Fruit fly (Drosophila melanogaster): Measurements from ENCODE around the gene CG9776.

CG9776 gene

DNA sequence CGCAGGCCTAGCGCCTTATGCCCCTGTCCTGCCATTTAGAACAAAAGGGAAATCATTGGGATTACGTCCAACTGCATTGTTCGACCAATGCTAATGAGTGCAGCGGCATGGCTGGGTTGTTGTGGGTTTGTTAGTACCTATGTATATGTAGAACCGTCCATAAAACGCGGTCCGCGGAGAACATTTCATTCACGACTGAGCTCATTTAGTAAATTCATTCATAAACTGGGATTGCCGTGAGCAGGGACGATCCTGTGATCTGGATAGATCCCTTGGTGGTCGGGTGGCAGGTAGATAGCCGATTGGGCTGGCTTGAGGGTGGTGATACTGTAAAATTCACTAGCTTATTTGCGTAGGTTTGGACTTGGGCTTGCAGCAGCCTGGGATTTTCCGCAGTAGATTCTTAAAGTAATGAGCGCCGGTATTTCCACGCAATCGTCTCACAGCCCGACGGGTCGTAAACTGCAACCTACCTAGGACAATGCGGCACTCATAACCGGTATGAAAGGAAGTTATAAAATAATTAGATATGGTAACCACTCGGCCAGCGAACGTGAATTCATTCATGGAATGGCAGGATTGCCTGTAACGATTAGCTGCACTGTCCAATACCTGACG is 14.4 kb upstream of the CG9776 start:
- TF ChIP-seq brk (GFP tag; optimal IDR thresholded peaks at IDR 0.05) (no peak), GATAd (GFP tag; optimal IDR thresholded peaks at IDR 0.05) (no peak), CG9705 (GFP tag; optimal IDR thresholded peaks at IDR 0.05) (no peak), OdsH (GFP tag; optimal IDR thresholded peaks at IDR 0.05) (no peak), CG32264 (GFP tag; optimal IDR thresholded peaks at IDR 0.05) (no peak), Hr83 (GFP tag; optimal IDR thresholded peaks at IDR 0.05; ENCODE audit: poor library complexity, severe bottlenecking) (no peak), Hnf4 (GFP tag; optimal IDR thresholded peaks at IDR 0.05) (no peak), psq (GFP tag; optimal IDR thresholded peaks at IDR 0.05) (no peak), lola (GFP tag; optimal IDR thresholded peaks at IDR 0.05) (no peak), Jra (GFP tag; optimal IDR thresholded peaks at IDR 0.05) (no peak), woc (GFP tag; optimal IDR thresholded peaks at IDR 0.05) (no peak), Hr78 (GFP tag; optimal IDR thresholded peaks at IDR 0.05) (no peak), Sp1 (GFP tag; optimal IDR thresholded peaks at IDR 0.05) (no peak), HLH106 (tag; optimal IDR thresholded peaks at IDR 0.05) (no peak), rgr (GFP tag; optimal IDR thresholded peaks at IDR 0.05) (no peak)

DNA sequence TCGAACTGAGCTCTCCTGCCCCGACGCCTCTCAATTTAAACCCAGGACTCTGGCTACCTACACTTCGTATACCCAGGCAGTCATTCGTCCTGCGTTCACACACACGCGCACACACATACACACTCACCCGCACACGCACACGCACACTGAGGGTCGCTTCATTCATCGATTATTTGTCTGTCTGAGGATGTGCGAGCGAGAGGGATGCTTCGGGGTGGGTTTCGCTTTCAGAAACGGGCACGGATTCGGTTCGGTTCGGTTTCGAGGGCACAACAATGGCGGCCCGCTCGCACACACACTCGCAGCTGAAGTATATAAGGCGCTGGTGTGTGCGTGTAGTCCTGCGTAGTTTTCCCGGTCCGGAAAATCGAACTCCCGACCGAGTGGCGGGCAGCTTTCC is 12.8 kb upstream of the CG9776 start, which contains the start of gene hkb:
Gene hkb (minus strand): TSS at position 11 of the 400 bp plus-strand sequence.
- TF ChIP-seq OdsH (GFP tag; optimal IDR thresholded peaks at IDR 0.05), result no peak
- TF ChIP-seq Dfd (GFP tag; optimal IDR thresholded peaks at IDR 0.05), result peak; percentile 2

DNA sequence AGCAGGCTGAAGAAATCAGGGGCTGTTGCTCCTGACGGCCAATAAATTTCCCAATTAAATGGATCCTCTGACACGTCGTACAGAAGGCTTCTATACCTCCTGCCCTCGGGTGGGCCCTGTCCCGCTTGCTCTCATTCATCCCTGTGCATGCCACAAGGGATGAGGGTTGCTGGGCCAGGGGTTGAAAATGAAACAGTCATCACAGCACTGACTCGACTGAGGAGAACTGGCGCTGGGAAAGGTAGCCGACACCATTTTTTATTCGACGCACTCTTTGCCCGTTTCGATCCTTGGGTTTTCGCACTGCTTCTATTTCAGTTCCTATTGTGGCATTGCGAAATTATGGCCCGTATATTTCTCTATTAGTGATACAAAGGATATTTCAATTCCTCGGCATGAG is 7.3 kb upstream of the CG9776 start:
- TF ChIP-seq dl (GFP tag; optimal IDR thresholded peaks at IDR 0.05; ENCODE audit: insufficient read depth in 1 of 2, partially characterized antibody in 2 of 2), result no peak
- TF ChIP-seq lola (GFP tag; optimal IDR thresholded peaks at IDR 0.05), result no peak
- TF ChIP-seq HLH106 (tag; optimal IDR thresholded peaks at IDR 0.05), result no peak
- TF ChIP-seq CG32264 (GFP tag; optimal IDR thresholded peaks at IDR 0.05), result no peak
- TF ChIP-seq CG9705 (GFP tag; optimal IDR thresholded peaks at IDR 0.05), result no peak
- TF ChIP-seq br (GFP tag; optimal IDR thresholded peaks at IDR 0.05), result no peak
- TF ChIP-seq Dif (GFP tag; optimal IDR thresholded peaks at IDR 0.05; ENCODE audit: partially characterized antibody), result no peak
- TF ChIP-seq ey (GFP tag; optimal IDR thresholded peaks at IDR 0.05), result no peak
- no peak for TF ChIP-seq fru (GFP tag; optimal IDR thresholded peaks at IDR 0.05)
- TF ChIP-seq OdsH (GFP tag; optimal IDR thresholded peaks at IDR 0.05), result no peak
- no peak for TF ChIP-seq jim (GFP tag; optimal IDR thresholded peaks at IDR 0.05)
- no peak for TF ChIP-seq sage (GFP tag; optimal IDR thresholded peaks at IDR 0.05)
- TF ChIP-seq Hnf4 (GFP tag; optimal IDR thresholded peaks at IDR 0.05), result no peak
- TF ChIP-seq usp (GFP tag; optimal IDR thresholded peaks at IDR 0.05), result no peak
- TF ChIP-seq sv (GFP tag; optimal IDR thresholded peaks at IDR 0.05), result no peak

DNA sequence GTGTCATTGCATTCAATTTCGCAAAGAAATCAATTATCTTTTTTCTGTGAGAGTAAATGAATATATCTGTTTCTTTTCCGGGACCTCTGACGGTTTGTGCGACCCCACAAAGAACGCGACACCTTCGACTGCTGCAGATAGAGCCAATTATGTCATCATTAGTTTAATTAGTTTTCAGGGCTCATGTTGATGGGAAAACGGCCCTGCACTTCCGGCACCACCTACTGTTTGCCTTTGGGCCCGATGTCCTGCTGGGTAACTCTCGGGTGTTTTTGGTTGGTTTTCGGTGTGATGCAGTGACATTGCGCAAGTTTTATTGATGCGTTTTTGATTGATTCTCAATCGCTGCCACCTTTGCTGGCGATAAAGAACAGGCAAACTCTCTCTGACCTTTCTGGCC is 6.3 kb upstream of the CG9776 start:
- TF ChIP-seq CrebA (GFP tag; optimal IDR thresholded peaks at IDR 0.05; ENCODE audit: borderline replicate concordance), result no peak
- TF ChIP-seq Myc (optimal IDR thresholded peaks at IDR 0.05), result no peak

DNA sequence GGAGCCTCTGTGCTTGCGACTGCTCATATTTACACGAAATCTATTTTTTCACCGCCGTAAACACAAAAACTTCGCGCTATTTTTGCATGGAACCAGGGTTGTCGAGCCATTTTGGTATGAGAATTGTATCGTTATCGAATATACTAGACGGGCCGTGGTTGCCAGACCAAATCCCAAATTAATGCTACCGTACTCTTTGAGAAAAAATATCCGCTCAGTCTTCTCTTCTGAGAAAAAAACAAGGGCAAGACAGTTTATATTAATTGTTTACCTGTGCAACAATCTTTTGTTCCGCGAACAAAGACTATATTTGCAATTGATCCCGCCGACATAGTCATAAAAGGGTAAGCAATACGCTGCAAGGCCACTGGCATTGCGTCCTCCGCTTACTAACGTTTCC is 3.7 kb upstream of the CG9776 start, which contains the start of the genes Skp2 and CG1103:
Gene Skp2 (minus strand): TSS at position 95 of the 400 bp plus-strand sequence.
Gene CG1103 (plus strand): TSS at position 176 of the 400 bp plus-strand sequence.
- TF ChIP-seq Hr83 (GFP tag; optimal IDR thresholded peaks at IDR 0.05; ENCODE audit: poor library complexity, severe bottlenecking) (no peak), Myc (optimal IDR thresholded peaks at IDR 0.05) (no peak), Hnf4 (GFP tag; optimal IDR thresholded peaks at IDR 0.05) (no peak), Sp1 (GFP tag; optimal IDR thresholded peaks at IDR 0.05) (no peak), sage (GFP tag; optimal IDR thresholded peaks at IDR 0.05) (no peak), CG32264 (GFP tag; optimal IDR thresholded peaks at IDR 0.05) (no peak), rgr (GFP tag; optimal IDR thresholded peaks at IDR 0.05) (no peak)

DNA sequence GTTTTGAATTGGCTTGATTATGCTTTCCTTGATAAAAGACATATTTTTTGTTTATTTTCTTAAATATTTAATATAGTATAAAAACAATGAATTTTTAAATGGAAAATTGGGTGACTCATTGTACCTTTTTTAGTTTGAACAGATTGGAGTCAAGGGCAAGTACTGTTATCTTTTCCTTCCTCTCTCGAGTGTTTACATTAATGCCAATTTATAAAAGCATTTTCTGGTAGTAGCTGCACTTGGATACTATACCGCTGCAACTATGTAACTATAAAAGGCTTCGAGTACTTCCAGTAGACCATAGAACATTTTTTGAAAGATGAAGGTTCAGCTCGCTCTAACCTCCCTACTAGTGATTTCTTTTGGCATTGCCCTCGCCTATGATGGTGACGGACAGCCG is 927 bp upstream of the CG9776 start, which contains the start of gene CG14645:
Gene CG14645 (plus strand): TSS at position 301 of the 400 bp plus-strand sequence.
- no peak for TF ChIP-seq Hr78 (GFP tag; optimal IDR thresholded peaks at IDR 0.05)
- TF ChIP-seq sage (GFP tag; optimal IDR thresholded peaks at IDR 0.05), result no peak
- no peak for TF ChIP-seq Rel (GFP tag; optimal IDR thresholded peaks at IDR 0.05)
- no peak for TF ChIP-seq Rel (tag; optimal IDR thresholded peaks at IDR 0.05)
- no peak for TF ChIP-seq pan (optimal IDR thresholded peaks at IDR 0.05)
- no peak for TF ChIP-seq psq (GFP tag; optimal IDR thresholded peaks at IDR 0.05)
- no peak for TF ChIP-seq Dif (GFP tag; optimal IDR thresholded peaks at IDR 0.05; ENCODE audit: partially characterized antibody)
- no peak for TF ChIP-seq Myc (optimal IDR thresholded peaks at IDR 0.05)
- TF ChIP-seq Hnf4 (GFP tag; optimal IDR thresholded peaks at IDR 0.05), result no peak
- TF ChIP-seq Sp1 (GFP tag; optimal IDR thresholded peaks at IDR 0.05), result no peak
